Worm (Caenorhabditis elegans) whole organism, young adult: ENCODE results near the gene dyf-4.

ENCODE experiments used
- B0035.1 ChIP-seq: sonication (generic microtip); optimal IDR thresholded peaks from 2 replicates; lab custom pipeline; 2016; ENCODE audit warnings: missing genetic modification characterization, mild to moderate bottlenecking, missing compliant biosample characterization, missing genotype, missing genetic modification reagents
- C17E4.6 ChIP-seq: fragments of 200-800 bp; sonication (Bioruptor generic); IDR thresholded peaks from 2 replicates; pipeline ENCODE4 v1.3.6; 2022; ENCODE audit warnings: missing genetic modification reagents, missing genetic modification characterization, missing compliant biosample characterization
- F55B11.4 ChIP-seq: sonication (generic microtip); optimal IDR thresholded peaks from 2 replicates; lab custom pipeline; 2016; ENCODE audit warnings: missing compliant biosample characterization, missing genetic modification characterization, borderline replicate concordance; ENCODE audit not compliant: insufficient read depth
- ets-4 ChIP-seq: fragments of 200-800 bp; sonication (Bioruptor generic); optimal IDR thresholded peaks from 2 replicates; lab custom pipeline; 2018; ENCODE audit warnings: mild to moderate bottlenecking, missing genetic modification characterization, missing compliant biosample characterization
- nfya-1 ChIP-seq: sonication (generic microtip); optimal IDR thresholded peaks from 2 replicates; lab custom pipeline; 2017; ENCODE audit warnings: antibody characterized with exemption, missing compliant biosample characterization, missing genetic modification characterization, borderline replicate concordance; ENCODE audit not compliant: insufficient read depth
- nhr-120 ChIP-seq: fragments of 200-800 bp; sonication (Bioruptor generic); IDR thresholded peaks from 2 replicates; pipeline ENCODE4 v1.3.6; 2022; ENCODE audit warnings: missing genetic modification characterization, missing compliant biosample characterization
- nhr-179 ChIP-seq: sonication (generic microtip); optimal IDR thresholded peaks from 2 replicates; lab custom pipeline; 2016; ENCODE audit warnings: mild to moderate bottlenecking, missing genetic modification characterization, missing compliant biosample characterization
- snpc-3.4 ChIP-seq: sonication (generic microtip); optimal IDR thresholded peaks from 2 replicates; lab custom pipeline; 2017; ENCODE audit warnings: missing genetic modification characterization, mild to moderate bottlenecking, missing compliant biosample characterization, antibody characterized with exemption, moderate library complexity, missing genotype, missing genetic modification reagents
- snpc-4 ChIP-seq, 5 experiments: fragments of 150-350 bp in 1 of 5; sonication (generic microtip) in 4 of 5; optimal IDR thresholded peaks; 2 replicates each; lab custom pipeline; 2014 to 2018; ENCODE audit warnings: missing genetic modification characterization in 5 of 5, missing biosample characterization in 3 of 5, antibody characterized with exemption in 2 of 5, mild to moderate bottlenecking in 2 of 5, missing compliant biosample characterization in 2 of 5, missing genotype in 2 of 5, moderate library complexity in 2 of 5, missing genetic modification reagents in 1 of 5
- unc-130 ChIP-seq: sonication (generic microtip); optimal IDR thresholded peaks from 2 replicates; lab custom pipeline; 2016; ENCODE audit warnings: missing genetic modification reagents, missing genetic modification characterization, missing compliant biosample characterization
- unc-62 ChIP-seq: fragments of 150-350 bp; optimal IDR thresholded peaks from 2 replicates; lab custom pipeline; 2014; ENCODE audit warnings: missing biosample characterization, missing genetic modification reagents, missing genetic modification characterization

- peak; percentile 99 for TF ChIP-seq snpc-3.4
- peak; percentile 100 for TF ChIP-seq snpc-4 (GFP tag; optimal IDR thresholded peaks at IDR 0.05; lab: Kevin White, UChicago)
- TF ChIP-seq snpc-4 (tag; optimal IDR thresholded peaks at IDR 0.05; lab: Kevin White, UChicago) = peak; percentile 99 to 100 (median 100)
- TF ChIP-seq unc-130 (GFP tag; lab: Kevin White, UChicago) = peak; percentile 13
- no peak for TF ChIP-seq nhr-120
- no peak for TF ChIP-seq F55B11.4 (tag; lab: Kevin White, UChicago)
- TF ChIP-seq C17E4.6 (GFP tag; lab: Robert Waterston, UW) = 0 out of 2 replicates have a peak, but pooled peaks have one; percentile 9
- no peak for TF ChIP-seq ets-4
- no peak for TF ChIP-seq unc-62 (GFP tag; lab: Kevin White, UChicago)
- TF ChIP-seq B0035.1 = no peak
- TF ChIP-seq nfya-1 (tag; lab: Kevin White, UChicago) = no peak
- TF ChIP-seq nhr-179 (tag; lab: Kevin White, UChicago) = no peak
Observed at ce11 chrV:12491070-12491643, 34.4 kb downstream of the dyf-4 start.
